Worm (Caenorhabditis elegans) whole organism, L3 larva: Measurements from ENCODE around the gene clec-182.

Experiments
- ZK546.5 ChIP-seq: sonication (generic microtip); optimal IDR thresholded peaks from 2 replicates; lab custom pipeline; 2017; ENCODE audit warnings: missing biosample characterization, missing genetic modification characterization
- egl-27 ChIP-seq: sonication (generic microtip); optimal IDR thresholded peaks from 4 replicates; lab custom pipeline; 2017; ENCODE audit warnings: missing biosample characterization, missing genetic modification reagents, missing genetic modification characterization
- fos-1 ChIP-seq: fragments of 150-350 bp; optimal IDR thresholded peaks from 2 replicates; lab custom pipeline; 2014; ENCODE audit warnings: missing biosample characterization, missing genetic modification characterization
- nhr-12 ChIP-seq: fragments of 150-350 bp; optimal IDR thresholded peaks from 2 replicates; lab custom pipeline; 2014; ENCODE audit warnings: missing biosample characterization, missing genetic modification characterization
- pha-4 ChIP-seq: fragments of 150-350 bp; optimal IDR thresholded peaks from 2 replicates; lab custom pipeline; 2014; ENCODE audit warnings: missing biosample characterization, missing genetic modification reagents, missing genetic modification characterization
- skn-1 ChIP-seq: fragments of 150-350 bp; optimal IDR thresholded peaks from 2 replicates; lab custom pipeline; 2014; ENCODE audit warnings: missing biosample characterization, missing genetic modification characterization
- zag-1 ChIP-seq: fragments of 150-350 bp; optimal IDR thresholded peaks from 2 replicates; lab custom pipeline; 2014; ENCODE audit warnings: missing biosample characterization, missing genetic modification characterization

DNA sequence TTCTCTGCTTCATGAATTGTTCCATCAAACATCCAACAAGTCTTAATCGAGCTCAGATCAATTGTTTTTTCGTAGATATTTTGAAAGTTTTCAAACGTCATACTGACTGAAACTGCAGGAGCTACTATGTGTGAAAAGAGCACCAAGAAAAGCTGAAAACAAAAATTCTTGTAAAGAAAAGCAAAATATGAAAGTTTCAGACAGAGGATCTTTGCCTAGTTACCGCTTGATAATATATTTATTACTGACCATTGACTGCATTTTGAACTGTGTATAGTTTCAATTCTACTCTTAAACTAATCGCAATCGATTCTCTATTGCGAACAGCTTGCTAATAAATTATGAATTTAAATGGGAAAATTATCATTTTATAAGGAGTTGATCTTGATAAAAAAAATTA, at the start of gene clec-182:
- TF ChIP-seq egl-27 (tag; lab: Kevin White, UChicago) = no peak
- no peak for TF ChIP-seq zag-1 (tag; lab: Kevin White, UChicago)
- TF ChIP-seq ZK546.5 (tag; lab: Kevin White, UChicago) = no peak
- no peak for TF ChIP-seq skn-1 (tag; lab: Kevin White, UChicago)
- TF ChIP-seq pha-4 = no peak
- no peak for TF ChIP-seq fos-1
- TF ChIP-seq nhr-12 = no peak
